Worm (Caenorhabditis elegans) whole organism, midembryonic: Measurements from ENCODE around the gene gpa-8.

ENCODE experiments used
- cog-1 ChIP-seq: sonication (generic microtip); optimal IDR thresholded peaks from 2 replicates; lab custom pipeline; 2016; ENCODE audit warnings: missing genetic modification characterization, missing compliant biosample characterization
- flt-1 ChIP-seq: fragments of 200-800 bp; sonication (Bioruptor generic); IDR thresholded peaks from 2 replicates; pipeline ENCODE4 v1.3.6; 2022; ENCODE audit warnings: missing genetic modification characterization, missing compliant biosample characterization
- klf-2 ChIP-seq: fragments of 200-800 bp; sonication (Bioruptor generic); conservative IDR thresholded peaks from 2 replicates; pipeline ENCODE4 v1.3.6; 2022; ENCODE audit warnings: missing genetic modification reagents, missing genetic modification characterization, missing compliant biosample characterization
- med-1 ChIP-seq: sonication (generic microtip); optimal IDR thresholded peaks from 2 replicates; lab custom pipeline; 2017; ENCODE audit warnings: missing genetic modification characterization, mild to moderate bottlenecking, missing compliant biosample characterization, antibody characterized with exemption, missing genetic modification reagents; ENCODE audit not compliant: insufficient read depth
- ztf-23 ChIP-seq: fragments of 200-800 bp; sonication (Bioruptor generic); IDR thresholded peaks from 2 replicates; pipeline ENCODE4 v1.3.6; 2022; ENCODE audit warnings: missing genetic modification reagents, missing genetic modification characterization, missing compliant biosample characterization

ce11 chrV:12596196-12596595 lies 44.1 kb downstream of the gpa-8 start, which contains the start of gene mma-1:
- TF ChIP-seq med-1 (GFP tag; lab: Kevin White, UChicago): no peak
- no peak for TF ChIP-seq ztf-23
- no peak for TF ChIP-seq flt-1 (GFP tag; lab: Robert Waterston, UW)
- TF ChIP-seq klf-2 (GFP tag; lab: Robert Waterston, UW): no peak
- TF ChIP-seq cog-1 (tag; lab: Kevin White, UChicago): no peak
